Worm (Caenorhabditis elegans) whole organism, L4 larva: ENCODE data around the gene glb-11.

Experiments
- F26F4.8 ChIP-seq: fragments of 200-800 bp; sonication (Bioruptor generic); conservative IDR thresholded peaks from 2 replicates; pipeline ENCODE4 v1.3.6; 2022; ENCODE audit warnings: missing genetic modification characterization, missing compliant biosample characterization
- F44E2.7 ChIP-seq: fragments of 200-800 bp; sonication (Bioruptor generic); IDR thresholded peaks from 2 replicates; pipeline ENCODE4 v2.1.2; 2022; ENCODE audit warnings: missing genetic modification characterization, missing compliant biosample characterization
- F49E8.2 ChIP-seq: sonication (generic microtip); optimal IDR thresholded peaks from 2 replicates; lab custom pipeline; 2016; ENCODE audit warnings: missing compliant biosample characterization, mild to moderate bottlenecking, missing genetic modification characterization, borderline replicate concordance
- R02D3.7 ChIP-seq: fragments of 150-350 bp; sonication (generic microtip); optimal IDR thresholded peaks from 3 replicates; lab custom pipeline; 2014; ENCODE audit warnings: missing biosample characterization, missing genetic modification characterization
- T20F7.1 ChIP-seq: fragments of 200-800 bp; sonication (Bioruptor generic); optimal IDR thresholded peaks from 2 replicates; lab custom pipeline; 2018; ENCODE audit warnings: mild to moderate bottlenecking, missing genetic modification characterization, missing compliant biosample characterization
- T26A8.4 ChIP-seq: fragments of 200-800 bp; sonication (Bioruptor generic); IDR thresholded peaks from 2 replicates; pipeline ENCODE4 v1.3.6; 2022; ENCODE audit warnings: missing genetic modification characterization, missing compliant biosample characterization
- Y105C5A.15 ChIP-seq: fragments of 200-800 bp; sonication (Bioruptor generic); IDR thresholded peaks from 2 replicates; pipeline ENCODE4 v1.3.6; 2022; ENCODE audit warnings: missing genetic modification characterization, missing compliant biosample characterization
- Y5F2A.4 ChIP-seq: fragments of 200-800 bp; sonication (Bioruptor generic); optimal IDR thresholded peaks from 2 replicates; lab custom pipeline; 2018; ENCODE audit warnings: mild to moderate bottlenecking, missing genetic modification characterization, missing compliant biosample characterization
- Y75B8A.6 ChIP-seq: fragments of 200-800 bp; sonication (Bioruptor generic); IDR thresholded peaks from 2 replicates; pipeline ENCODE4 v1.3.6; 2022; ENCODE audit warnings: missing genetic modification reagents, missing genetic modification characterization, missing compliant biosample characterization
- ZK337.2 ChIP-seq: fragments of 200-800 bp; sonication (Bioruptor generic); IDR thresholded peaks from 2 replicates; pipeline ENCODE4 v1.3.6; 2022; ENCODE audit warnings: missing genetic modification reagents, missing genetic modification characterization, missing compliant biosample characterization
- ZK546.5 ChIP-seq, 2 experiments: sonication (generic microtip); optimal IDR thresholded peaks; 2 replicates each; lab custom pipeline; 2017; ENCODE audit warnings: missing biosample characterization in 2 of 2, missing genetic modification characterization in 2 of 2
- aly-2 ChIP-seq: sonication (generic microtip); optimal IDR thresholded peaks from 2 replicates; lab custom pipeline; 2018; ENCODE audit warnings: missing biosample characterization, missing genetic modification characterization
- ama-1 ChIP-seq: fragments of 150-350 bp; optimal IDR thresholded peaks from 2 replicates; lab custom pipeline; 2014; ENCODE audit warnings: inconsistent platforms, mixed read lengths
- attf-4 ChIP-seq: sonication (generic microtip); optimal IDR thresholded peaks from 3 replicates; lab custom pipeline; 2017; ENCODE audit warnings: missing biosample characterization, missing genetic modification characterization
- ceh-44 ChIP-seq: fragments of 200-800 bp; sonication (Bioruptor generic); IDR thresholded peaks from 2 replicates; pipeline ENCODE4 v1.3.6; 2022; ENCODE audit warnings: missing genetic modification reagents, missing genetic modification characterization, missing compliant biosample characterization
- ceh-82 ChIP-seq: sonication (generic microtip); optimal IDR thresholded peaks from 2 replicates; lab custom pipeline; 2017; ENCODE audit warnings: missing biosample characterization, missing genetic modification characterization
- ces-1 ChIP-seq: fragments of 150-350 bp; sonication (generic microtip); optimal IDR thresholded peaks from 4 replicates; lab custom pipeline; 2014; ENCODE audit warnings: missing biosample characterization, missing genetic modification reagents, missing genetic modification characterization
- cey-2 ChIP-seq: sonication (generic microtip); optimal IDR thresholded peaks from 3 replicates; lab custom pipeline; 2017; ENCODE audit warnings: missing genetic modification characterization, mild to moderate bottlenecking, missing compliant biosample characterization, antibody characterized with exemption, borderline replicate concordance; ENCODE audit not compliant: insufficient read depth
- daf-8 ChIP-seq: fragments of 200-800 bp; sonication (Bioruptor generic); IDR thresholded peaks from 2 replicates; pipeline ENCODE4 v1.3.6; 2022; ENCODE audit warnings: missing genetic modification characterization, missing compliant biosample characterization
- dmd-6 ChIP-seq: fragments of 200-800 bp; sonication (Bioruptor generic); IDR thresholded peaks from 2 replicates; pipeline ENCODE4 v1.3.6; 2022; ENCODE audit warnings: missing genetic modification reagents, missing genetic modification characterization, missing compliant biosample characterization
- dpl-1 ChIP-seq: fragments of 150-350 bp; optimal IDR thresholded peaks from 2 replicates; lab custom pipeline; 2014; ENCODE audit warnings: missing biosample characterization, missing genetic modification reagents, missing genetic modification characterization
- duxl-1 ChIP-seq: sonication (generic microtip); optimal IDR thresholded peaks from 2 replicates; lab custom pipeline; 2016; ENCODE audit warnings: mild to moderate bottlenecking, missing genetic modification characterization, moderate library complexity, missing compliant biosample characterization; ENCODE audit not compliant: poor library complexity
- egl-27 ChIP-seq: sonication (generic microtip); optimal IDR thresholded peaks from 3 replicates; lab custom pipeline; 2017; ENCODE audit warnings: missing biosample characterization, missing genetic modification reagents, missing genetic modification characterization
- fkh-10 ChIP-seq: fragments of 150-350 bp; optimal IDR thresholded peaks from 2 replicates; lab custom pipeline; 2014; ENCODE audit warnings: missing biosample characterization, missing genetic modification reagents, missing genetic modification characterization
- hif-1 ChIP-seq, 2 experiments: sonication (generic microtip); optimal IDR thresholded peaks; 2 replicates each; lab custom pipeline; 2016 to 2017; ENCODE audit warnings: missing compliant biosample characterization in 2 of 2, missing genetic modification characterization in 2 of 2, missing genetic modification reagents in 2 of 2, missing genotype in 2 of 2, mild to moderate bottlenecking in 1 of 2
- hlh-11 ChIP-seq: fragments of 200-800 bp; sonication (Bioruptor generic); optimal IDR thresholded peaks from 2 replicates; lab custom pipeline; 2018; ENCODE audit warnings: mild to moderate bottlenecking, missing genetic modification characterization, missing compliant biosample characterization
- hlh-30 ChIP-seq: sonication (generic microtip); optimal IDR thresholded peaks from 2 replicates; lab custom pipeline; 2017; ENCODE audit warnings: antibody characterized with exemption, mild to moderate bottlenecking, missing genetic modification characterization, missing compliant biosample characterization; ENCODE audit not compliant: insufficient read depth
- lin-1 ChIP-seq: fragments of 200-800 bp; sonication (Bioruptor generic); IDR thresholded peaks from 2 replicates; pipeline ENCODE4 v1.3.6; 2022; ENCODE audit warnings: missing genetic modification reagents, missing genetic modification characterization, missing compliant biosample characterization
- lin-29 ChIP-seq: fragments of 200-800 bp; sonication (Bioruptor generic); IDR thresholded peaks from 2 replicates; pipeline ENCODE4 v1.3.6; 2022; ENCODE audit warnings: missing genetic modification reagents, missing genetic modification characterization, missing compliant biosample characterization
- lin-38 ChIP-seq: fragments of 200-800 bp; sonication (Bioruptor generic); IDR thresholded peaks from 2 replicates; pipeline ENCODE4 v1.3.6; 2022; ENCODE audit warnings: missing genetic modification reagents, missing genetic modification characterization, missing compliant biosample characterization
- mdt-29 ChIP-seq: fragments of 200-800 bp; sonication (Bioruptor generic); IDR thresholded peaks from 2 replicates; pipeline ENCODE4 v1.3.6; 2022; ENCODE audit warnings: missing genetic modification reagents, missing genetic modification characterization, missing compliant biosample characterization
- nhr-11 ChIP-seq: fragments of 150-350 bp; optimal IDR thresholded peaks from 2 replicates; lab custom pipeline; 2014; ENCODE audit warnings: missing biosample characterization, missing genetic modification characterization
- nhr-111 ChIP-seq: fragments of 200-800 bp; sonication (Bioruptor generic); optimal IDR thresholded peaks from 2 replicates; lab custom pipeline; 2018; ENCODE audit warnings: mild to moderate bottlenecking, missing genetic modification characterization, missing compliant biosample characterization
- nhr-237 ChIP-seq: sonication (generic microtip); optimal IDR thresholded peaks from 2 replicates; lab custom pipeline; 2017; ENCODE audit warnings: missing biosample characterization, missing genetic modification characterization
- nhr-25 ChIP-seq: sonication (generic microtip); optimal IDR thresholded peaks from 2 replicates; lab custom pipeline; 2017; ENCODE audit warnings: missing genetic modification characterization, mild to moderate bottlenecking, missing compliant biosample characterization, antibody characterized with exemption, moderate library complexity, borderline replicate concordance; ENCODE audit not compliant: insufficient read depth
- nhr-6 ChIP-seq: fragments of 150-350 bp; optimal IDR thresholded peaks from 2 replicates; lab custom pipeline; 2014; ENCODE audit warnings: missing biosample characterization, missing genetic modification characterization
- nhr-77 ChIP-seq: fragments of 150-350 bp; optimal IDR thresholded peaks from 2 replicates; lab custom pipeline; 2014; ENCODE audit warnings: missing biosample characterization, missing genetic modification characterization
- pha-4 ChIP-seq, 2 experiments: fragments of 150-350 bp in 1 of 2; fragments of 200-800 bp in 1 of 2; sonication (Bioruptor generic) in 1 of 2; IDR thresholded peaks in 1 of 2; optimal IDR thresholded peaks in 1 of 2; 2 replicates each; pipeline versions ENCODE4 v1.3.6 to Lab custom; 2014 to 2022; ENCODE audit warnings: missing genetic modification characterization in 2 of 2, missing genetic modification reagents in 2 of 2, missing biosample characterization in 1 of 2, missing compliant biosample characterization in 1 of 2
- rbr-2 ChIP-seq: sonication (generic microtip); optimal IDR thresholded peaks from 2 replicates; lab custom pipeline; 2016; ENCODE audit warnings: missing genotype, missing genetic modification characterization, missing compliant biosample characterization
- saeg-2 ChIP-seq: fragments of 200-800 bp; sonication (Bioruptor generic); IDR thresholded peaks from 2 replicates; pipeline ENCODE4 v1.3.6; 2022; ENCODE audit warnings: missing genetic modification reagents, missing genetic modification characterization, missing compliant biosample characterization
- set-16 ChIP-seq: fragments of 200-800 bp; sonication (Bioruptor generic); IDR thresholded peaks from 2 replicates; pipeline ENCODE4 v1.3.6; 2022; ENCODE audit warnings: missing genetic modification reagents, missing genetic modification characterization, missing compliant biosample characterization
- skn-1 ChIP-seq: fragments of 150-350 bp; optimal IDR thresholded peaks from 2 replicates; lab custom pipeline; 2014; ENCODE audit warnings: missing biosample characterization, missing genetic modification characterization
- spr-3 ChIP-seq: fragments of 200-800 bp; sonication (Bioruptor generic); optimal IDR thresholded peaks from 2 replicates; lab custom pipeline; 2018; ENCODE audit warnings: mild to moderate bottlenecking, missing genetic modification characterization, missing compliant biosample characterization
- tag-97 ChIP-seq: fragments of 200-800 bp; sonication (Bioruptor generic); IDR thresholded peaks from 2 replicates; pipeline ENCODE4 v1.3.6; 2022; ENCODE audit warnings: missing genetic modification characterization, missing compliant biosample characterization
- vab-7 ChIP-seq: fragments of 200-800 bp; sonication (Bioruptor generic); IDR thresholded peaks from 2 replicates; pipeline ENCODE4 v1.3.6; 2022; ENCODE audit warnings: missing genetic modification reagents, missing genetic modification characterization, missing compliant biosample characterization
- zfp-2 ChIP-seq: sonication (generic microtip); optimal IDR thresholded peaks from 2 replicates; lab custom pipeline; 2016; ENCODE audit warnings: mild to moderate bottlenecking, missing genetic modification characterization, missing compliant biosample characterization
- zip-2 ChIP-seq: fragments of 150-350 bp; optimal IDR thresholded peaks from 2 replicates; lab custom pipeline; 2014; ENCODE audit warnings: missing biosample characterization, missing genetic modification characterization
- ztf-11 ChIP-seq: fragments of 150-350 bp; optimal IDR thresholded peaks from 2 replicates; lab custom pipeline; 2014; ENCODE audit warnings: missing biosample characterization, missing genetic modification characterization

The glb-11 gene

ce11 chrIII:4018591-4019580 lies 26.9 kb upstream of the glb-11 start (continued):
- no peak for TF ChIP-seq lin-38
- TF ChIP-seq ZK337.2 (GFP tag; lab: Robert Waterston, UW), result no peak
- no peak for TF ChIP-seq lin-29 (GFP tag; lab: Robert Waterston, UW)
- no peak for TF ChIP-seq nhr-111
- no peak for TF ChIP-seq spr-3 (GFP tag; lab: Kevin White, UChicago)
- TF ChIP-seq nhr-11 (tag; lab: Kevin White, UChicago), result no peak
- no peak for TF ChIP-seq F26F4.8 (GFP tag; lab: Robert Waterston, UW)
- TF ChIP-seq T20F7.1 (GFP tag; lab: Kevin White, UChicago), result no peak
- TF ChIP-seq lin-1, result no peak
- no peak for TF ChIP-seq ztf-11 (tag; lab: Kevin White, UChicago)
- TF ChIP-seq aly-2 (tag; lab: Kevin White, UChicago), result no peak
- TF ChIP-seq F49E8.2, result no peak
- TF ChIP-seq cey-2 (tag; lab: Kevin White, UChicago), result no peak
- TF ChIP-seq nhr-237, result no peak
- TF ChIP-seq F44E2.7 (GFP tag; lab: Robert Waterston, UW), result no peak
- TF ChIP-seq egl-27 (tag; lab: Kevin White, UChicago), result no peak
- TF ChIP-seq Y75B8A.6 (GFP tag; lab: Robert Waterston, UW), result no peak
- TF ChIP-seq zip-2 (tag; lab: Kevin White, UChicago), result no peak
- TF ChIP-seq Y5F2A.4 (GFP tag; lab: Kevin White, UChicago), result no peak
- TF ChIP-seq skn-1, result no peak
- TF ChIP-seq daf-8, result no peak
- TF ChIP-seq hlh-30, result peak; percentile 11
- TF ChIP-seq vab-7, result no peak
- TF ChIP-seq saeg-2, result no peak
- no peak for TF ChIP-seq duxl-1 (tag; lab: Kevin White, UChicago)
- no peak for TF ChIP-seq ces-1 (GFP tag; lab: Kevin White, UChicago)
- peak; percentile 6 for TF ChIP-seq dpl-1 (GFP tag; lab: Kevin White, UChicago)
- TF ChIP-seq nhr-25 (tag; lab: Kevin White, UChicago), result no peak
- peak; percentile 65 for TF ChIP-seq set-16 (GFP tag; lab: Robert Waterston, UW)
- TF ChIP-seq hlh-11 (tag; lab: Kevin White, UChicago), result peak; percentile 46
- no peak for TF ChIP-seq ceh-44 (GFP tag; lab: Robert Waterston, UW)

- TF ChIP-seq fkh-10 (GFP tag; lab: Kevin White, UChicago), result peak; percentile 47
- TF ChIP-seq vab-7, result no peak; the same call in 1 of the 2 replicates
- peak; percentile 36 for TF ChIP-seq nhr-6 (tag; lab: Kevin White, UChicago)
- no peak for TF ChIP-seq attf-4 (tag; lab: Kevin White, UChicago)
- no peak for TF ChIP-seq ceh-44 (GFP tag; lab: Robert Waterston, UW)
- TF ChIP-seq ZK546.5 (tag; optimal IDR thresholded peaks at IDR 0.05; lab: Kevin White, UChicago), result no peak
- TF ChIP-seq zfp-2, result no peak
- peak in 1 of 2 experiments; percentile 58 for TF ChIP-seq hif-1 (tag; optimal IDR thresholded peaks at IDR 0.05; lab: Kevin White, UChicago)
- no peak for TF ChIP-seq tag-97 (GFP tag; lab: Robert Waterston, UW)
- TF ChIP-seq T26A8.4 (GFP tag; lab: Robert Waterston, UW), result no peak
- no peak for TF ChIP-seq nhr-111
- no peak for TF ChIP-seq daf-8
- no peak for TF ChIP-seq R02D3.7 (tag; lab: Kevin White, UChicago)
- TF ChIP-seq ztf-11 (tag; lab: Kevin White, UChicago), result no peak
- TF ChIP-seq nhr-77 (tag; lab: Kevin White, UChicago), result no peak
- TF ChIP-seq ama-1, result no peak
- no peak for TF ChIP-seq zip-2 (tag; lab: Kevin White, UChicago)
- TF ChIP-seq pha-4 (GFP tag; IDR thresholded peaks at IDR 0.05; lab: Robert Waterston, UW), result no peak
- no peak for TF ChIP-seq pha-4 (tag; optimal IDR thresholded peaks at IDR 0.05; lab: Kevin White, UChicago)
- no peak for TF ChIP-seq Y105C5A.15 (GFP tag; lab: Robert Waterston, UW)
- peak; percentile 80 for TF ChIP-seq rbr-2 (tag; lab: Kevin White, UChicago)
- TF ChIP-seq mdt-29 (GFP tag; lab: Robert Waterston, UW), result no peak
- TF ChIP-seq dmd-6 (GFP tag; lab: Robert Waterston, UW), result no peak; the same call in 1 of the 2 replicates
- no peak for TF ChIP-seq ceh-82 (tag; lab: Kevin White, UChicago)
- TF ChIP-seq ces-1 (GFP tag; lab: Kevin White, UChicago), result no peak
These were observed 26.1 kb upstream of the glb-11 start for ce11 chrIII:4018095-4018498.
